Worm (Caenorhabditis elegans) whole organism, L4 larva: Measurements from ENCODE around the gene C45G9.6.
"Not testable (repeated sequence)": the region's sequence is repeated elsewhere in the genome, so short reads cannot be mapped to it uniquely, and the experiment has no call there.

Source experiments
- T20F7.1 ChIP-seq: fragments of 200-800 bp; sonication (Bioruptor generic); optimal IDR thresholded peaks from 2 replicates; lab custom pipeline; 2018; ENCODE audit warnings: mild to moderate bottlenecking, missing genetic modification characterization, missing compliant biosample characterization
- egl-27 ChIP-seq: sonication (generic microtip); optimal IDR thresholded peaks from 3 replicates; lab custom pipeline; 2017; ENCODE audit warnings: missing biosample characterization, missing genetic modification reagents, missing genetic modification characterization
- lin-13 ChIP-seq: fragments of 150-350 bp; optimal IDR thresholded peaks from 2 replicates; lab custom pipeline; 2014; ENCODE audit warnings: missing biosample characterization, missing genetic modification reagents, missing genetic modification characterization
- pha-4 ChIP-seq, 2 experiments: fragments of 150-350 bp in 1 of 2; fragments of 200-800 bp in 1 of 2; sonication (Bioruptor generic) in 1 of 2; IDR thresholded peaks in 1 of 2; optimal IDR thresholded peaks in 1 of 2; 2 replicates each; pipeline versions ENCODE4 v1.3.6 to Lab custom; 2014 to 2022; ENCODE audit warnings: missing genetic modification characterization in 2 of 2, missing genetic modification reagents in 2 of 2, missing biosample characterization in 1 of 2, missing compliant biosample characterization in 1 of 2
- unc-62 ChIP-seq, 3 experiments: fragments of 150-350 bp in 1 of 3; sonication (generic microtip); optimal IDR thresholded peaks in 2 of 3; peaks in 1 of 3; 1 replicate in 1 of 3; 2 replicates in 2 of 3; lab custom pipeline; 2014 to 2017; ENCODE audit warnings: missing biosample characterization in 3 of 3, missing genetic modification characterization in 3 of 3, missing genetic modification reagents in 3 of 3, missing genotype in 1 of 3

ce11 chrIII:5062406-5062805, 26.1 kb downstream of the C45G9.6 start, which contains the start of gene C45G9.4:
- TF ChIP-seq T20F7.1 (GFP tag; lab: Kevin White, UChicago); lin-13 (GFP tag; lab: Kevin White, UChicago); unc-62 (GFP tag; optimal IDR thresholded peaks at IDR 0.05 in 1 of 2; lab: Kevin White, UChicago); unc-62 (tag; optimal IDR thresholded peaks at IDR 0.05; lab: Kevin White, UChicago); pha-4 (GFP tag; IDR thresholded peaks at IDR 0.05; lab: Robert Waterston, UW); pha-4 (tag; optimal IDR thresholded peaks at IDR 0.05; lab: Kevin White, UChicago); egl-27 (tag; lab: Kevin White, UChicago): not testable (repeated sequence)
